Worm (Caenorhabditis elegans) whole organism, young adult: Measurements from ENCODE around the gene mrpl-10.

Source experiments
- F39B2.1 ChIP-seq: fragments of 200-800 bp; sonication (Bioruptor generic); IDR thresholded peaks from 2 replicates; pipeline ENCODE4 v1.3.6; 2022; ENCODE audit warnings: missing genetic modification reagents, missing genetic modification characterization, missing compliant biosample characterization
- F55B11.4 ChIP-seq: sonication (generic microtip); optimal IDR thresholded peaks from 2 replicates; lab custom pipeline; 2016; ENCODE audit warnings: missing compliant biosample characterization, missing genetic modification characterization, borderline replicate concordance; ENCODE audit not compliant: insufficient read depth
- T07F8.4 ChIP-seq: sonication (generic microtip); optimal IDR thresholded peaks from 2 replicates; lab custom pipeline; 2016; ENCODE audit warnings: mild to moderate bottlenecking, missing genetic modification characterization, moderate library complexity, missing compliant biosample characterization
- Y53G8AR.9 ChIP-seq: fragments of 200-800 bp; sonication (Bioruptor generic); conservative IDR thresholded peaks from 2 replicates; pipeline ENCODE4 v1.3.6; 2022; ENCODE audit warnings: missing genetic modification reagents, missing genetic modification characterization, missing compliant biosample characterization
- attf-5 ChIP-seq: fragments of 200-800 bp; sonication (Bioruptor generic); optimal IDR thresholded peaks from 2 replicates; lab custom pipeline; 2018; ENCODE audit warnings: mild to moderate bottlenecking, missing genetic modification characterization, missing compliant biosample characterization
- ets-4 ChIP-seq: fragments of 200-800 bp; sonication (Bioruptor generic); optimal IDR thresholded peaks from 2 replicates; lab custom pipeline; 2018; ENCODE audit warnings: mild to moderate bottlenecking, missing genetic modification characterization, missing compliant biosample characterization
- hsf-1 ChIP-seq: fragments of 200-800 bp; sonication (Bioruptor generic); IDR thresholded peaks from 2 replicates; pipeline ENCODE4 v1.3.6; 2022; ENCODE audit warnings: missing genetic modification reagents, missing genetic modification characterization, missing compliant biosample characterization
- nfya-1 ChIP-seq: sonication (generic microtip); optimal IDR thresholded peaks from 2 replicates; lab custom pipeline; 2017; ENCODE audit warnings: antibody characterized with exemption, missing compliant biosample characterization, missing genetic modification characterization, borderline replicate concordance; ENCODE audit not compliant: insufficient read depth
- nfyb-1 ChIP-seq: fragments of 200-800 bp; sonication (Bioruptor generic); IDR thresholded peaks from 2 replicates; pipeline ENCODE4 v1.3.6; 2022; ENCODE audit warnings: missing genetic modification reagents, missing genetic modification characterization, missing compliant biosample characterization
- nhr-27 ChIP-seq: fragments of 200-800 bp; sonication (Bioruptor generic); optimal IDR thresholded peaks from 2 replicates; lab custom pipeline; 2018; ENCODE audit warnings: mild to moderate bottlenecking, missing genetic modification characterization, moderate library complexity, missing compliant biosample characterization
- nhr-90 ChIP-seq: sonication (generic microtip); optimal IDR thresholded peaks from 2 replicates; lab custom pipeline; 2016; ENCODE audit warnings: missing genotype, mild to moderate bottlenecking, missing genetic modification characterization, missing compliant biosample characterization
- rec-8 ChIP-seq, 2 experiments: sonication (generic microtip); optimal IDR thresholded peaks; 2 replicates each; lab custom pipeline; 2016; ENCODE audit warnings: mild to moderate bottlenecking in 2 of 2, missing genetic modification characterization in 2 of 2, missing genetic modification reagents in 2 of 2, missing genotype in 2 of 2, missing biosample characterization in 1 of 2, missing compliant biosample characterization in 1 of 2, moderate library complexity in 1 of 2
- snpc-4 ChIP-seq, 5 experiments: fragments of 150-350 bp in 1 of 5; sonication (generic microtip) in 4 of 5; optimal IDR thresholded peaks; 2 replicates each; lab custom pipeline; 2014 to 2018; ENCODE audit warnings: missing genetic modification characterization in 5 of 5, missing biosample characterization in 3 of 5, antibody characterized with exemption in 2 of 5, mild to moderate bottlenecking in 2 of 5, missing compliant biosample characterization in 2 of 5, missing genotype in 2 of 5, moderate library complexity in 2 of 5, missing genetic modification reagents in 1 of 5

DNA sequence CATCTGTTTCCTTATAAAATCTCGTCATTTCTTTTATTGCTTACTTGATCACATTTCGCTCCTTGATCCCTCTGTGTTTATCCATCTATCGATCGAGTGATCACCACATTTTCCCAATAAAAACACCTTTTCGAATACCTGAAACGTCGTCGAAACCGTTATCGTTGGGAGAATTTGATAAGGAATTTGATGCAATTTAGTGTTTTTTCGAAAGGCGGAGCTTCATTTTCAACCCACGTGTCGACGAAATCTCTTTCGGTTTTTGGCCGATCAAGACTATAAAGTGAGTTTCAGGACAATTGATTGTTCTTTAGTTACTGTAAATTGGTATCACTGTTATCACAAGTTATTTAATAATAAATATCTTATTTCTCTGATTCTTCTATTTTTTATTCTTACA is 13.7 kb downstream of the mrpl-10 start, which contains the start of gene srdh-1:
- no peak for TF ChIP-seq snpc-4 (GFP tag; optimal IDR thresholded peaks at IDR 0.05; lab: Kevin White, UChicago)
- TF ChIP-seq snpc-4 (tag; optimal IDR thresholded peaks at IDR 0.05; lab: Kevin White, UChicago) = no peak
- no peak for TF ChIP-seq nfyb-1 (GFP tag; lab: Robert Waterston, UW)
- no peak for TF ChIP-seq T07F8.4 (tag; lab: Kevin White, UChicago)
- TF ChIP-seq F39B2.1 = no peak
- TF ChIP-seq nhr-27 (tag; lab: Kevin White, UChicago) = no peak
- no peak for TF ChIP-seq Y53G8AR.9 (GFP tag; lab: Robert Waterston, UW)
- TF ChIP-seq nhr-90 (tag; lab: Kevin White, UChicago) = no peak
- TF ChIP-seq hsf-1 (GFP tag; lab: Robert Waterston, UW) = no peak
- no peak for TF ChIP-seq nfya-1 (tag; lab: Kevin White, UChicago)
- no peak for TF ChIP-seq F55B11.4
- TF ChIP-seq attf-5 (GFP tag; lab: Kevin White, UChicago) = no peak
- TF ChIP-seq ets-4 (GFP tag; lab: Kevin White, UChicago) = no peak
- no peak for TF ChIP-seq rec-8 (tag; optimal IDR thresholded peaks at IDR 0.05; lab: Kevin White, UChicago)
